Fruit fly (Drosophila melanogaster) whole organism, adult: ENCODE data around the gene CG14641.

Experiments
- Hr96 ChIP-seq: fragments of 200-800 bp; sonication (Bioruptor generic); optimal IDR thresholded peaks from 2 replicates; lab custom pipeline; 2016; ENCODE audit warnings: missing biosample characterization, missing genetic modification characterization
- Mnt ChIP-seq: fragments of 200-800 bp; sonication (Bioruptor generic); optimal IDR thresholded peaks from 2 replicates; lab custom pipeline; 2016; ENCODE audit warnings: missing biosample characterization, mild to moderate bottlenecking, missing genetic modification characterization
- cic ChIP-seq: fragments of 200-800 bp; sonication (Bioruptor generic); optimal IDR thresholded peaks from 2 replicates; lab custom pipeline; 2017; ENCODE audit warnings: missing biosample characterization, mild to moderate bottlenecking, missing genetic modification characterization, moderate library complexity
- pad ChIP-seq: fragments of 200-800 bp; sonication (Bioruptor generic); optimal IDR thresholded peaks from 3 replicates; lab custom pipeline; 2017; ENCODE audit warnings: missing biosample characterization, missing genetic modification characterization, mild to moderate bottlenecking, moderate library complexity, missing genetic modification reagents

DNA sequence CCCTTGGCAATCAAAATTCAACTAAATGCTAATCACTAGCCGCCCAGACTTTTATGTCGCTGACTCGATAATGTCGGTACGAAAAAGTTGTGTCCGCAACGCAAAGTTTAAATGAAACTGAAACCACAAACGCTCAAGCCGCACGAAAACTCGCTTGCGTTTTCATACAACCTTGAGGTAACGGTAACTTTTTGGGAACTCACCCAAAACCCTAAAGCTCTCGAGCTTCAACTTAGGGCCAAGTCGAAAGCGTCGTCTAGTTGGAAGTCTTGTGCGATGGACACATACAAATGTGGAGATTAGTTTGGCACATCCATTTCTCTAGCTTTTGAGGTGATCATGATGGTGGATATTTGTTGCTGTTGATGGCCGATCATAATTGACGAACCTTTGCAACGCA is 17.8 kb upstream of the CG14641 start:
- TF ChIP-seq Mnt (GFP tag; lab: Kevin White, UChicago) (no peak), cic (GFP tag; lab: Kevin White, UChicago) (no peak), Hr96 (GFP tag; lab: Kevin White, UChicago) (no peak), pad (no peak)
